Worm (Caenorhabditis elegans) whole organism, L1 larva: ENCODE results near the gene hsp-12.2.

Experiments used
- C04F5.9 ChIP-seq: sonication (generic microtip); optimal IDR thresholded peaks from 2 replicates; lab custom pipeline; 2016; ENCODE audit warnings: missing genetic modification characterization, missing compliant biosample characterization
- C16A3.4 ChIP-seq: fragments of 150-350 bp; optimal IDR thresholded peaks from 2 replicates; lab custom pipeline; 2014; ENCODE audit warnings: missing biosample characterization, missing genetic modification characterization
- C34B4.2 ChIP-seq: sonication (generic microtip); optimal IDR thresholded peaks from 2 replicates; lab custom pipeline; 2017; ENCODE audit warnings: mild to moderate bottlenecking, missing genetic modification characterization, missing compliant biosample characterization
- aha-1 ChIP-seq: fragments of 150-350 bp; optimal IDR thresholded peaks from 2 replicates; lab custom pipeline; 2014; ENCODE audit warnings: missing biosample characterization, missing genetic modification characterization
- ama-1 ChIP-seq: fragments of 150-350 bp; optimal IDR thresholded peaks from 2 replicates; lab custom pipeline; 2014
- blmp-1 ChIP-seq: fragments of 150-350 bp; optimal IDR thresholded peaks from 2 replicates; lab custom pipeline; 2014; ENCODE audit warnings: missing biosample characterization, missing genetic modification characterization
- ceh-8 ChIP-seq: fragments of 200-800 bp; sonication (Bioruptor generic); optimal IDR thresholded peaks from 2 replicates; lab custom pipeline; 2018; ENCODE audit warnings: mild to moderate bottlenecking, missing genetic modification characterization, moderate library complexity, missing compliant biosample characterization
- ceh-82 ChIP-seq, 3 experiments: fragments of 150-350 bp in 1 of 3; sonication (generic microtip) in 2 of 3; optimal IDR thresholded peaks; 2 replicates each; lab custom pipeline; 2014 to 2017; ENCODE audit warnings: missing biosample characterization in 3 of 3, missing genetic modification characterization in 3 of 3
- ces-1 ChIP-seq: fragments of 150-350 bp; optimal IDR thresholded peaks from 2 replicates; lab custom pipeline; 2014; ENCODE audit warnings: missing biosample characterization, missing genetic modification reagents, missing genetic modification characterization
- dpl-1 ChIP-seq, 3 experiments: fragments of 150-350 bp in 2 of 3; sonication (generic microtip) in 1 of 3; optimal IDR thresholded peaks; 2 replicates each; lab custom pipeline; 2014 to 2017; ENCODE audit warnings: missing biosample characterization in 3 of 3, missing genetic modification characterization in 3 of 3, missing genetic modification reagents in 3 of 3
- egl-13 ChIP-seq: sonication (generic microtip); optimal IDR thresholded peaks from 2 replicates; lab custom pipeline; 2016; ENCODE audit warnings: missing genotype, missing genetic modification reagents, missing genetic modification characterization, missing compliant biosample characterization
- egl-27 ChIP-seq, 2 experiments: fragments of 150-350 bp in 1 of 2; sonication (generic microtip); optimal IDR thresholded peaks; 3 replicates each; lab custom pipeline; 2017 to 2018; ENCODE audit warnings: missing biosample characterization in 2 of 2, missing genetic modification characterization in 2 of 2, missing genetic modification reagents in 2 of 2
- elt-3 ChIP-seq, 6 experiments: fragments of 150-350 bp in 1 of 6; sonication (generic microtip); optimal IDR thresholded peaks; 2 replicates each; lab custom pipeline; 2017 to 2018; ENCODE audit warnings: missing biosample characterization in 6 of 6, missing genetic modification characterization in 6 of 6, inconsistent platforms in 1 of 6
- fkh-10 ChIP-seq: sonication (generic microtip); optimal IDR thresholded peaks from 2 replicates; lab custom pipeline; 2017; ENCODE audit warnings: missing biosample characterization, missing genetic modification reagents, missing genetic modification characterization
- fkh-4 ChIP-seq: sonication (generic microtip); optimal IDR thresholded peaks from 2 replicates; lab custom pipeline; 2016; ENCODE audit warnings: missing compliant biosample characterization, missing genetic modification characterization, borderline replicate concordance
- fkh-8 ChIP-seq: sonication (generic microtip); optimal IDR thresholded peaks from 2 replicates; lab custom pipeline; 2016; ENCODE audit warnings: mild to moderate bottlenecking, missing genetic modification characterization, missing compliant biosample characterization
- fos-1 ChIP-seq: fragments of 150-350 bp; optimal IDR thresholded peaks from 2 replicates; lab custom pipeline; 2014; ENCODE audit warnings: missing biosample characterization, missing genetic modification characterization
- hlh-4 ChIP-seq: sonication (generic microtip); optimal IDR thresholded peaks from 2 replicates; lab custom pipeline; 2016; ENCODE audit warnings: mild to moderate bottlenecking, missing genetic modification characterization, missing compliant biosample characterization
- hpl-2 ChIP-seq: fragments of 150-350 bp; optimal IDR thresholded peaks from 2 replicates; lab custom pipeline; 2014; ENCODE audit warnings: missing biosample characterization, missing genetic modification reagents, missing genetic modification characterization
- irx-1 ChIP-seq: sonication (generic microtip); optimal IDR thresholded peaks from 2 replicates; lab custom pipeline; 2016; ENCODE audit warnings: missing genetic modification characterization, missing compliant biosample characterization
- isw-1 ChIP-seq: fragments of 200-800 bp; sonication (Bioruptor generic); IDR thresholded peaks from 2 replicates; pipeline ENCODE4 v1.3.6; 2022; ENCODE audit warnings: missing genetic modification characterization, missing compliant biosample characterization
- jun-1 ChIP-seq: fragments of 150-350 bp; optimal IDR thresholded peaks from 2 replicates; lab custom pipeline; 2014; ENCODE audit warnings: missing biosample characterization, missing genetic modification reagents, missing genetic modification characterization
- lin-13 ChIP-seq: fragments of 150-350 bp; optimal IDR thresholded peaks from 2 replicates; lab custom pipeline; 2014; ENCODE audit warnings: missing biosample characterization, missing genetic modification reagents, missing genetic modification characterization
- lin-14 ChIP-seq: fragments of 200-800 bp; sonication (Bioruptor generic); optimal IDR thresholded peaks from 2 replicates; lab custom pipeline; 2018; ENCODE audit warnings: mild to moderate bottlenecking, missing genetic modification characterization, moderate library complexity, missing compliant biosample characterization
- lin-15B ChIP-seq: fragments of 150-350 bp; sonication (generic microtip); optimal IDR thresholded peaks from 3 replicates; lab custom pipeline; 2014; ENCODE audit warnings: missing biosample characterization, missing genetic modification characterization
- lin-35 ChIP-seq, 2 experiments: fragments of 150-350 bp; optimal IDR thresholded peaks; 2 replicates each; lab custom pipeline; 2014; ENCODE audit warnings: missing biosample characterization in 2 of 2, missing genetic modification characterization in 2 of 2, missing genetic modification reagents in 2 of 2
- lin-39 ChIP-seq: fragments of 150-350 bp; optimal IDR thresholded peaks from 2 replicates; lab custom pipeline; 2014; ENCODE audit warnings: missing biosample characterization, missing genetic modification reagents, missing genetic modification characterization
- lsy-2 ChIP-seq, 2 experiments: fragments of 150-350 bp; optimal IDR thresholded peaks; 2 replicates each; lab custom pipeline; 2014; ENCODE audit warnings: missing biosample characterization in 2 of 2, missing genetic modification characterization in 2 of 2
- mab-9 ChIP-seq: fragments of 200-800 bp; sonication (Bioruptor generic); IDR thresholded peaks from 2 replicates; pipeline ENCODE4 v1.3.6; 2022; ENCODE audit warnings: missing genetic modification reagents, missing genetic modification characterization, missing compliant biosample characterization
- mdl-1 ChIP-seq, 2 experiments: fragments of 150-350 bp; optimal IDR thresholded peaks; 2 replicates each; lab custom pipeline; 2014 to 2017; ENCODE audit warnings: missing biosample characterization in 2 of 2, missing genetic modification characterization in 2 of 2, inconsistent platforms in 1 of 2
- mef-2 ChIP-seq: fragments of 150-350 bp; optimal IDR thresholded peaks from 2 replicates; lab custom pipeline; 2014; ENCODE audit warnings: missing biosample characterization, missing genetic modification characterization
- mep-1 ChIP-seq: fragments of 150-350 bp; optimal IDR thresholded peaks from 2 replicates; lab custom pipeline; 2014; ENCODE audit warnings: missing biosample characterization, missing genetic modification characterization
- nhr-11 ChIP-seq: fragments of 150-350 bp; optimal IDR thresholded peaks from 2 replicates; lab custom pipeline; 2014; ENCODE audit warnings: missing biosample characterization, missing genetic modification characterization
- nhr-237 ChIP-seq: fragments of 150-350 bp; optimal IDR thresholded peaks from 2 replicates; lab custom pipeline; 2014; ENCODE audit warnings: missing biosample characterization, missing genetic modification characterization
- nhr-47 ChIP-seq: sonication (generic microtip); optimal IDR thresholded peaks from 2 replicates; lab custom pipeline; 2016; ENCODE audit warnings: mild to moderate bottlenecking, missing genetic modification characterization, moderate library complexity, missing compliant biosample characterization
- nhr-77 ChIP-seq: fragments of 150-350 bp; optimal IDR thresholded peaks from 2 replicates; lab custom pipeline; 2014; ENCODE audit warnings: missing biosample characterization, missing genetic modification characterization
- nhr-84 ChIP-seq: sonication (generic microtip); optimal IDR thresholded peaks from 2 replicates; lab custom pipeline; 2017; ENCODE audit warnings: missing biosample characterization, missing genetic modification characterization
- nhr-85 ChIP-seq: sonication (generic microtip); peaks from one replicate; lab custom pipeline; 2016; ENCODE audit warnings: missing genetic modification characterization, inconsistent platforms, missing compliant biosample characterization
- nhr-90 ChIP-seq: sonication (generic microtip); optimal IDR thresholded peaks from 2 replicates; lab custom pipeline; 2016; ENCODE audit warnings: mild to moderate bottlenecking, missing genetic modification characterization, missing compliant biosample characterization; ENCODE audit not compliant: poor library complexity
- rnt-1 ChIP-seq: sonication (generic microtip); optimal IDR thresholded peaks from 2 replicates; lab custom pipeline; 2016; ENCODE audit warnings: mild to moderate bottlenecking, missing genetic modification characterization, moderate library complexity, missing compliant biosample characterization
- snu-23 ChIP-seq: sonication (generic microtip); optimal IDR thresholded peaks from 2 replicates; lab custom pipeline; 2016; ENCODE audit warnings: missing genetic modification characterization, missing compliant biosample characterization
- sox-4 ChIP-seq: sonication (generic microtip); optimal IDR thresholded peaks from 2 replicates; lab custom pipeline; 2016; ENCODE audit warnings: missing genetic modification characterization, missing compliant biosample characterization
- swsn-7 ChIP-seq: sonication (generic microtip); optimal IDR thresholded peaks from 2 replicates; lab custom pipeline; 2016; ENCODE audit warnings: missing genetic modification characterization, missing compliant biosample characterization
- unc-98 ChIP-seq: fragments of 200-800 bp; sonication (Bioruptor generic); IDR thresholded peaks from 2 replicates; pipeline ENCODE4 v1.3.6; 2022; ENCODE audit warnings: missing genetic modification characterization, missing compliant biosample characterization
- vab-15 ChIP-seq: sonication (generic microtip); optimal IDR thresholded peaks from 2 replicates; lab custom pipeline; 2017; ENCODE audit warnings: missing genotype, mild to moderate bottlenecking, missing genetic modification characterization, missing compliant biosample characterization
- xbp-1 ChIP-seq: sonication (generic microtip); optimal IDR thresholded peaks from 2 replicates; lab custom pipeline; 2016; ENCODE audit warnings: missing genetic modification characterization, missing compliant biosample characterization
- zag-1 ChIP-seq: fragments of 150-350 bp; optimal IDR thresholded peaks from 2 replicates; lab custom pipeline; 2014; ENCODE audit warnings: missing biosample characterization, missing genetic modification characterization
- zip-4 ChIP-seq: fragments of 200-800 bp; sonication (Bioruptor generic); optimal IDR thresholded peaks from 2 replicates; lab custom pipeline; 2018; ENCODE audit warnings: mild to moderate bottlenecking, missing genetic modification characterization, moderate library complexity, missing compliant biosample characterization
- ztf-11 ChIP-seq, 2 experiments: sonication (generic microtip); optimal IDR thresholded peaks; 2 replicates each; lab custom pipeline; 2016 to 2017; ENCODE audit warnings: missing genetic modification characterization in 2 of 2, missing biosample characterization in 1 of 2, missing compliant biosample characterization in 1 of 2
- ztf-4 ChIP-seq: fragments of 150-350 bp; optimal IDR thresholded peaks from 2 replicates; lab custom pipeline; 2014; ENCODE audit warnings: missing biosample characterization, missing genetic modification characterization

Gene hsp-12.2

ce11 chrIII:8142217-8142616 is 4.3 kb downstream of the hsp-12.2 start:
- no peak for TF ChIP-seq mep-1 (tag; lab: Kevin White, UChicago)
- no peak for TF ChIP-seq fkh-4 (tag; lab: Kevin White, UChicago)
- TF ChIP-seq ceh-8 (GFP tag; lab: Kevin White, UChicago) = no peak
- TF ChIP-seq unc-98 (GFP tag; lab: Robert Waterston, UW) = no peak
- TF ChIP-seq mdl-1 (tag; optimal IDR thresholded peaks at IDR 0.05; lab: Kevin White, UChicago) = no peak
- TF ChIP-seq zag-1 = no peak
- no peak for TF ChIP-seq lin-39
- no peak for TF ChIP-seq lsy-2 (tag; optimal IDR thresholded peaks at IDR 0.05; lab: Kevin White, UChicago)
- no peak for TF ChIP-seq mab-9 (GFP tag; lab: Robert Waterston, UW)
- TF ChIP-seq ztf-11 (tag; optimal IDR thresholded peaks at IDR 0.05; lab: Kevin White, UChicago) = no peak
- TF ChIP-seq lin-14 (GFP tag; lab: Kevin White, UChicago) = no peak
- TF ChIP-seq zip-4 (GFP tag; lab: Kevin White, UChicago) = no peak
- no peak for TF ChIP-seq ztf-4 (tag; lab: Kevin White, UChicago)
- TF ChIP-seq vab-15 (tag; lab: Kevin White, UChicago) = no peak
- no peak for TF ChIP-seq C34B4.2 (tag; lab: Kevin White, UChicago)
- TF ChIP-seq xbp-1 (tag; lab: Kevin White, UChicago) = no peak
- TF ChIP-seq blmp-1 (tag; lab: Kevin White, UChicago) = no peak
- no peak for TF ChIP-seq ceh-82 (tag; optimal IDR thresholded peaks at IDR 0.05; lab: Kevin White, UChicago)
- TF ChIP-seq nhr-47 (tag; lab: Kevin White, UChicago) = no peak

ce11 chrIII:8144574-8145065 is 6.7 kb downstream of the hsp-12.2 start, which contains the start of the genes C14B9.8 and mrpl-18:
Gene C14B9.8 (minus strand): TSS chrIII:8144629.
Gene mrpl-18 (plus strand): TSS chrIII:8145015.
- TF ChIP-seq snu-23 = peak; percentile 73
- no peak for TF ChIP-seq jun-1 (tag; lab: Kevin White, UChicago)
- peak; percentile 61 for TF ChIP-seq unc-98 (GFP tag; lab: Robert Waterston, UW)
- no peak for TF ChIP-seq aha-1 (tag; lab: Kevin White, UChicago)
- no peak for TF ChIP-seq nhr-77 (tag; lab: Kevin White, UChicago)
- no peak for TF ChIP-seq nhr-84
- TF ChIP-seq egl-13 = peak; percentile 81
- TF ChIP-seq mep-1 (tag; lab: Kevin White, UChicago) = peak; percentile 73
- TF ChIP-seq fos-1 (tag; lab: Kevin White, UChicago) = no peak
- TF ChIP-seq isw-1 (GFP tag; lab: Robert Waterston, UW) = peak; percentile 66
- no peak for TF ChIP-seq egl-27 (tag; optimal IDR thresholded peaks at IDR 0.05; lab: Kevin White, UChicago)
- no peak for TF ChIP-seq mef-2
- TF ChIP-seq ama-1 (lab: Kevin White, UChicago) = no peak
- TF ChIP-seq ces-1 = no peak
- peak; percentile 54 to 71 (median 69) for TF ChIP-seq dpl-1 (GFP tag; optimal IDR thresholded peaks at IDR 0.05; lab: Kevin White, UChicago)
- TF ChIP-seq irx-1 (tag; lab: Kevin White, UChicago) = peak; percentile 94
- TF ChIP-seq ztf-4 (tag; lab: Kevin White, UChicago) = no peak
- peak; percentile 78 for TF ChIP-seq C04F5.9
- TF ChIP-seq C16A3.4 = peak; percentile 29
- peak; percentile 48 for TF ChIP-seq lin-15B (tag; lab: Kevin White, UChicago)
- TF ChIP-seq blmp-1 (tag; lab: Kevin White, UChicago) = no peak
- TF ChIP-seq sox-4 (tag; lab: Kevin White, UChicago) = peak; percentile 78
- peak; percentile 64; the same call in 1 of the 2 replicates for TF ChIP-seq mab-9 (GFP tag; lab: Robert Waterston, UW)
- peak; percentile 69 for TF ChIP-seq swsn-7
- TF ChIP-seq rnt-1 (tag; lab: Kevin White, UChicago) = peak; percentile 99
- TF ChIP-seq lin-35 (GFP tag; optimal IDR thresholded peaks at IDR 0.05; lab: Kevin White, UChicago) = peak; percentile 47 to 68
- TF ChIP-seq nhr-90 (tag; lab: Kevin White, UChicago) = peak; percentile 89
- no peak for TF ChIP-seq nhr-237 (tag; lab: Kevin White, UChicago)
- TF ChIP-seq lin-13 (GFP tag; lab: Kevin White, UChicago) = peak; percentile 50
- peak; percentile 89 for TF ChIP-seq fkh-4 (tag; lab: Kevin White, UChicago)
- no peak for TF ChIP-seq fkh-10 (GFP tag; lab: Kevin White, UChicago)
- TF ChIP-seq fkh-8 (tag; lab: Kevin White, UChicago) = peak; percentile 73
- TF ChIP-seq zag-1 = no peak
- TF ChIP-seq elt-3 (tag; optimal IDR thresholded peaks at IDR 0.05; lab: Kevin White, UChicago) = peak in 2 of 6 experiments; percentile 20 to 43
- TF ChIP-seq xbp-1 (tag; lab: Kevin White, UChicago) = peak; percentile 80
- no peak for TF ChIP-seq hpl-2 (GFP tag; lab: Kevin White, UChicago)
- peak; percentile 54 for TF ChIP-seq lin-39
- TF ChIP-seq hlh-4 = no peak
- peak; percentile 87 for TF ChIP-seq nhr-85
- no peak for TF ChIP-seq nhr-11 (tag; lab: Kevin White, UChicago)
